Fruit fly (Drosophila melanogaster) whole organism, embryonic: ENCODE data around the gene MFS9.
A peak's percentile ranks its signal among the peaks of the same experiment; 100 is the strongest.

Source experiments
- Atf-2 ChIP-seq: fragments of 200-800 bp; sonication (Bioruptor generic); optimal IDR thresholded peaks from 2 replicates; lab custom pipeline; 2016; ENCODE audit warnings: missing biosample characterization, missing genetic modification characterization
- Awh ChIP-seq: fragments of 200-800 bp; sonication (Bioruptor generic); IDR thresholded peaks from 2 replicates; pipeline ENCODE4, ENCODE4 v1.3.6; 2022; ENCODE audit warnings: missing biosample characterization, missing genetic modification characterization
- CG1024 ChIP-seq: fragments of 200-800 bp; sonication (Bioruptor generic); IDR thresholded peaks from 2 replicates; pipeline ENCODE4 v1.3.6; 2022; ENCODE audit warnings: missing biosample characterization, missing genetic modification characterization
- CG10267 ChIP-seq: fragments of 200-800 bp; sonication (Bioruptor generic); optimal IDR thresholded peaks from 2 replicates; lab custom pipeline; 2018; ENCODE audit warnings: missing biosample characterization, mild to moderate bottlenecking, missing genetic modification characterization, moderate library complexity
- CG13123 ChIP-seq: fragments of 200-800 bp; sonication (Bioruptor generic); optimal IDR thresholded peaks from 2 replicates; lab custom pipeline; 2016; ENCODE audit warnings: missing biosample characterization, missing genetic modification characterization
- CG13424 ChIP-seq: fragments of 200-800 bp; sonication (Bioruptor generic); optimal IDR thresholded peaks from 2 replicates; lab custom pipeline; 2019; ENCODE audit warnings: missing biosample characterization, mild to moderate bottlenecking, missing genetic modification characterization, moderate library complexity
- CG14014 ChIP-seq: fragments of 200-800 bp; sonication (Bioruptor generic); IDR thresholded peaks from 2 replicates; pipeline ENCODE4 v1.3.6; 2022; ENCODE audit warnings: missing biosample characterization, missing genetic modification characterization
- CG1529 ChIP-seq: fragments of 200-800 bp; sonication (Bioruptor generic); optimal IDR thresholded peaks from 3 replicates; lab custom pipeline; 2018; ENCODE audit warnings: missing biosample characterization, missing genetic modification characterization
- CG17568 ChIP-seq: fragments of 200-800 bp; sonication (Bioruptor generic); optimal IDR thresholded peaks from 2 replicates; lab custom pipeline; 2018; ENCODE audit warnings: missing biosample characterization, mild to moderate bottlenecking, missing genetic modification characterization, moderate library complexity
- CG2202 ChIP-seq: fragments of 200-800 bp; sonication (Bioruptor generic); optimal IDR thresholded peaks from 2 replicates; lab custom pipeline; 2018; ENCODE audit warnings: missing biosample characterization, mild to moderate bottlenecking, missing genetic modification characterization
- CG2712 ChIP-seq: fragments of 200-800 bp; optimal IDR thresholded peaks from 3 replicates; lab custom pipeline; 2019; ENCODE audit warnings: missing biosample characterization, mild to moderate bottlenecking, missing genetic modification characterization, moderate library complexity
- CG30020 ChIP-seq: fragments of 200-800 bp; optimal IDR thresholded peaks from 2 replicates; lab custom pipeline; 2019; ENCODE audit warnings: missing biosample characterization, mild to moderate bottlenecking, missing genetic modification characterization, moderate library complexity
- CG31441 ChIP-seq: fragments of 200-800 bp; sonication (Bioruptor generic); IDR thresholded peaks from 2 replicates; pipeline ENCODE4 v1.3.6; 2022; ENCODE audit warnings: missing biosample characterization, missing genetic modification characterization
- CG42726 ChIP-seq: fragments of 200-800 bp; sonication (Bioruptor generic); IDR thresholded peaks from 2 replicates; pipeline ENCODE4 v1.3.6; 2022; ENCODE audit warnings: missing biosample characterization, missing genetic modification characterization; ENCODE audit not compliant: partially characterized antibody
- CG4707 ChIP-seq: fragments of 200-800 bp; sonication (Bioruptor generic); optimal IDR thresholded peaks from 2 replicates; lab custom pipeline; 2018; ENCODE audit warnings: missing biosample characterization, mild to moderate bottlenecking, missing genetic modification characterization, moderate library complexity
- CG4820 ChIP-seq: fragments of 200-800 bp; sonication (Bioruptor generic); optimal IDR thresholded peaks from 3 replicates; lab custom pipeline; 2016; ENCODE audit warnings: missing biosample characterization, missing genetic modification characterization
- CG6689 ChIP-seq: fragments of 200-800 bp; sonication (Bioruptor generic); IDR thresholded peaks from 2 replicates; pipeline ENCODE4 v1.3.6; 2022; ENCODE audit warnings: missing biosample characterization, missing genetic modification characterization
- CG6854 ChIP-seq: fragments of 200-800 bp; sonication (Bioruptor generic); optimal IDR thresholded peaks from 3 replicates; lab custom pipeline; 2017; ENCODE audit warnings: missing biosample characterization, mild to moderate bottlenecking, missing genetic modification characterization
- CG7556 ChIP-seq: fragments of 200-800 bp; sonication (Bioruptor generic); optimal IDR thresholded peaks from 2 replicates; lab custom pipeline; 2017; ENCODE audit warnings: missing biosample characterization, mild to moderate bottlenecking, missing genetic modification characterization
- CG7745 ChIP-seq: fragments of 200-800 bp; sonication (Bioruptor generic); optimal IDR thresholded peaks from 2 replicates; lab custom pipeline; 2018; ENCODE audit warnings: missing biosample characterization, mild to moderate bottlenecking, missing genetic modification characterization, moderate library complexity
- CG8359 ChIP-seq: fragments of 200-800 bp; sonication (Bioruptor generic); optimal IDR thresholded peaks from 2 replicates; lab custom pipeline; 2017; ENCODE audit warnings: missing biosample characterization, mild to moderate bottlenecking, missing genetic modification characterization, borderline replicate concordance
- CG8924 ChIP-seq: fragments of 200-800 bp; optimal IDR thresholded peaks from 3 replicates; lab custom pipeline; 2019; ENCODE audit warnings: missing biosample characterization, mild to moderate bottlenecking, missing genetic modification characterization, moderate library complexity
- Dek ChIP-seq: fragments of 200-800 bp; sonication (Bioruptor generic); optimal IDR thresholded peaks from 3 replicates; lab custom pipeline; 2019; ENCODE audit warnings: missing biosample characterization, mild to moderate bottlenecking, missing genetic modification characterization, moderate library complexity
- Fer1 ChIP-seq: fragments of 200-800 bp; sonication (Bioruptor generic); optimal IDR thresholded peaks from 2 replicates; lab custom pipeline; 2017; ENCODE audit warnings: missing biosample characterization, mild to moderate bottlenecking, missing genetic modification characterization
- Mes4 ChIP-seq: fragments of 200-800 bp; sonication (Bioruptor generic); optimal IDR thresholded peaks from 2 replicates; lab custom pipeline; 2016; ENCODE audit warnings: missing biosample characterization, missing genetic modification characterization
- Neu2 ChIP-seq: fragments of 200-800 bp; sonication (Bioruptor generic); optimal IDR thresholded peaks from 3 replicates; lab custom pipeline; 2016; ENCODE audit warnings: missing biosample characterization, missing genetic modification characterization, borderline replicate concordance
- Oaz ChIP-seq: fragments of 200-800 bp; sonication (Bioruptor generic); IDR thresholded peaks from 2 replicates; pipeline ENCODE4 v1.3.6; 2022; ENCODE audit warnings: missing biosample characterization, missing genetic modification characterization
- Ravus ChIP-seq: fragments of 200-800 bp; sonication (Bioruptor generic); IDR thresholded peaks from 2 replicates; pipeline ENCODE4 v1.3.6; 2022; ENCODE audit warnings: missing biosample characterization, missing genetic modification characterization
- Sin3A ChIP-seq: fragments of >200 bp; optimal IDR thresholded peaks from 2 replicates; lab custom pipeline; 2018
- Sox102F ChIP-seq: fragments of 200-800 bp; sonication (Bioruptor generic); optimal IDR thresholded peaks from 2 replicates; lab custom pipeline; 2018; ENCODE audit warnings: missing biosample characterization, mild to moderate bottlenecking, missing genetic modification characterization, moderate library complexity
- Xrp1 ChIP-seq: fragments of 200-800 bp; sonication (Bioruptor generic); IDR thresholded peaks from 2 replicates; pipeline ENCODE4 v1.3.6; 2022; ENCODE audit warnings: missing biosample characterization, missing genetic modification characterization
- YL-1 ChIP-seq: fragments of 200-800 bp; sonication (Bioruptor generic); optimal IDR thresholded peaks from 3 replicates; lab custom pipeline; 2017; ENCODE audit warnings: missing biosample characterization, mild to moderate bottlenecking, missing genetic modification characterization
- cg ChIP-seq: fragments of 200-800 bp; sonication (Bioruptor generic); optimal IDR thresholded peaks from 3 replicates; lab custom pipeline; 2019; ENCODE audit warnings: missing biosample characterization, mild to moderate bottlenecking, missing genetic modification characterization, moderate library complexity
- chif ChIP-seq, 2 experiments: fragments of 200-800 bp; sonication (Bioruptor generic); optimal IDR thresholded peaks; 3 replicates each; lab custom pipeline; 2016; ENCODE audit warnings: missing biosample characterization in 2 of 2, missing genetic modification characterization in 2 of 2
- dimm ChIP-seq: fragments of 200-800 bp; sonication (Bioruptor generic); IDR thresholded peaks from 2 replicates; pipeline ENCODE4 v1.3.6; 2022; ENCODE audit warnings: missing biosample characterization, missing genetic modification characterization
- eyg ChIP-seq: fragments of 200-800 bp; sonication (Bioruptor generic); optimal IDR thresholded peaks from 3 replicates; lab custom pipeline; 2016; ENCODE audit warnings: missing biosample characterization, missing genetic modification characterization
- fd102C ChIP-seq: fragments of 200-800 bp; sonication (Bioruptor generic); optimal IDR thresholded peaks from 2 replicates; lab custom pipeline; 2018; ENCODE audit warnings: missing biosample characterization, mild to moderate bottlenecking, missing genetic modification characterization, moderate library complexity
- gsb-n ChIP-seq: fragments of 200-800 bp; sonication (Bioruptor generic); optimal IDR thresholded peaks from 3 replicates; lab custom pipeline; 2018; ENCODE audit warnings: missing biosample characterization, mild to moderate bottlenecking, missing genetic modification characterization
- ham ChIP-seq: fragments of 200-800 bp; sonication (Bioruptor generic); IDR thresholded peaks from 2 replicates; pipeline ENCODE4 v1.3.6; 2022; ENCODE audit warnings: missing biosample characterization, missing genetic modification characterization
- hb ChIP-seq: fragments of 200-800 bp; sonication (Bioruptor generic); IDR thresholded peaks from 3 replicates; pipeline ENCODE4 v1.3.6; 2022; ENCODE audit warnings: missing biosample characterization, missing genetic modification characterization; ENCODE audit not compliant: partially characterized antibody
- insv ChIP-seq, 2 experiments: fragments of 200-800 bp; sonication (Bioruptor generic); optimal IDR thresholded peaks; 3 replicates each; lab custom pipeline; 2016 to 2018; ENCODE audit warnings: missing biosample characterization in 2 of 2, missing genetic modification characterization in 2 of 2
- lab ChIP-seq: fragments of 200-800 bp; sonication (Bioruptor generic); optimal IDR thresholded peaks from 3 replicates; lab custom pipeline; 2017; ENCODE audit warnings: missing biosample characterization, missing genetic modification characterization, mild to moderate bottlenecking, moderate library complexity, missing genetic modification reagents
- lola ChIP-seq, 3 experiments: fragments of >200 bp in 2 of 3; fragments of 200-800 bp in 1 of 3; sonication (Bioruptor generic) in 1 of 3; optimal IDR thresholded peaks; 2 replicates each; lab custom pipeline; 2017 to 2019; ENCODE audit warnings: missing biosample characterization in 3 of 3, missing genetic modification characterization in 3 of 3, mild to moderate bottlenecking in 1 of 3, moderate library complexity in 1 of 3
- pan ChIP-seq, 4 experiments: fragments of >200 bp in 3 of 4; fragments of 200-800 bp in 1 of 4; sonication (Bioruptor generic) in 1 of 4; optimal IDR thresholded peaks in 3 of 4; IDR thresholded peaks in 1 of 4; 2 replicates each; pipeline versions ENCODE4 v1.3.6 to Lab custom; 2017 to 2022; ENCODE audit warnings: missing biosample characterization in 2 of 4, missing genetic modification characterization in 2 of 4, mixed read lengths in 1 of 4
- ranshi ChIP-seq: fragments of 200-800 bp; sonication (Bioruptor generic); IDR thresholded peaks from 2 replicates; pipeline ENCODE4 v1.3.6; 2022; ENCODE audit warnings: missing biosample characterization, missing genetic modification characterization
- sc ChIP-seq, 3 experiments: fragments of >200 bp in 2 of 3; fragments of 200-800 bp in 1 of 3; sonication (Bioruptor generic) in 1 of 3; optimal IDR thresholded peaks; 2 replicates in 2 of 3; 3 replicates in 1 of 3; lab custom pipeline; 2017; ENCODE audit warnings: mild to moderate bottlenecking in 1 of 3, missing biosample characterization in 1 of 3, missing genetic modification characterization in 1 of 3, missing genetic modification reagents in 1 of 3
- vvl ChIP-seq: fragments of 200-800 bp; sonication (Bioruptor generic); IDR thresholded peaks from 2 replicates; pipeline ENCODE4 v1.3.6; 2022; ENCODE audit warnings: missing biosample characterization, missing genetic modification characterization

The MFS9 gene

dm6 chr3R:20542283-20543144, 30.2 kb upstream of the MFS9 start (continued):
- TF ChIP-seq fd102C, result peak; percentile 75
- TF ChIP-seq CG17568 (GFP tag; lab: Kevin White, UChicago), result peak; percentile 42
- TF ChIP-seq CG1529 (GFP tag; lab: Kevin White, UChicago), result peak; percentile 71
- TF ChIP-seq Ravus (GFP tag; lab: Robert Waterston, UW), result no peak
- peak; percentile 5 for TF ChIP-seq CG8359 (GFP tag; lab: Kevin White, UChicago)
- TF ChIP-seq CG6689 (GFP tag; lab: Robert Waterston, UW), result no peak
- TF ChIP-seq Fer1 (GFP tag; lab: Kevin White, UChicago), result peak; percentile 4
- TF ChIP-seq CG13123 (GFP tag; lab: Kevin White, UChicago), result peak; percentile 38
- TF ChIP-seq CG14014 (GFP tag; lab: Robert Waterston, UW), result peak; percentile 61; the same call in 1 of the 2 replicates
- no peak for TF ChIP-seq Sin3A (lab: Kevin White, UChicago)
- peak; percentile 39 for TF ChIP-seq CG8924 (tag; lab: Kevin White, UChicago)
- TF ChIP-seq dimm (GFP tag; lab: Robert Waterston, UW), result 0 out of 2 replicates have a peak, but pooled peaks have one; percentile 27
- no peak for TF ChIP-seq CG42726
- peak; percentile 20 for TF ChIP-seq CG10267 (tag; lab: Kevin White, UChicago)
- no peak for TF ChIP-seq sc (optimal IDR thresholded peaks at IDR 0.05; lab: Kevin White, UChicago)
- TF ChIP-seq sc (GFP tag; optimal IDR thresholded peaks at IDR 0.05; lab: Kevin White, UChicago), result peak; percentile 14
- no peak for TF ChIP-seq vvl (GFP tag; lab: Robert Waterston, UW)
- TF ChIP-seq ham (GFP tag; lab: Robert Waterston, UW), result no peak
- TF ChIP-seq Neu2 (GFP tag; lab: Kevin White, UChicago), result no peak
- TF ChIP-seq CG4707 (GFP tag; lab: Kevin White, UChicago), result peak; percentile 60
- no peak for TF ChIP-seq CG4820 (GFP tag; lab: Kevin White, UChicago)
- no peak for TF ChIP-seq cg
- no peak; the same call in 1 of the 2 replicates for TF ChIP-seq CG31441 (GFP tag; lab: Robert Waterston, UW)
- no peak for TF ChIP-seq ranshi (GFP tag; lab: Robert Waterston, UW)
- peak; percentile 7 for TF ChIP-seq lab
- TF ChIP-seq Awh, result peak; percentile 74
- peak; percentile 68 for TF ChIP-seq gsb-n (tag; lab: Kevin White, UChicago)
- peak in 1 of 2 experiments; percentile 32 for TF ChIP-seq insv (GFP tag; optimal IDR thresholded peaks at IDR 0.05; lab: Kevin White, UChicago)
- peak; percentile 13 for TF ChIP-seq CG6854 (GFP tag; lab: Kevin White, UChicago)
- no peak for TF ChIP-seq CG1024
- peak; percentile 75 for TF ChIP-seq CG7745
- no peak for TF ChIP-seq CG30020 (tag; lab: Kevin White, UChicago)
- TF ChIP-seq CG13424 (tag; lab: Kevin White, UChicago), result peak; percentile 37
- TF ChIP-seq lola (GFP tag; optimal IDR thresholded peaks at IDR 0.05; lab: Kevin White, UChicago), result peak in 1 of 3 experiments; percentile 58
- peak; percentile 19 for TF ChIP-seq YL-1 (GFP tag; lab: Kevin White, UChicago)
- TF ChIP-seq Xrp1 (GFP tag; lab: Robert Waterston, UW), result peak; percentile 74
- peak; percentile 56 for TF ChIP-seq CG7556
- no peak for TF ChIP-seq Oaz
- no peak for TF ChIP-seq eyg (GFP tag; lab: Kevin White, UChicago)
- peak; percentile 20 for TF ChIP-seq Atf-2 (GFP tag; lab: Kevin White, UChicago)
- TF ChIP-seq CG2202 (tag; lab: Kevin White, UChicago), result peak; percentile 77
- TF ChIP-seq Dek (tag; lab: Kevin White, UChicago), result peak; percentile 15
- TF ChIP-seq Mes4, result peak; percentile 18
- no peak for TF ChIP-seq pan (optimal IDR thresholded peaks at IDR 0.05; lab: Kevin White, UChicago)
- no peak for TF ChIP-seq pan (GFP tag; optimal IDR thresholded peaks at IDR 0.05 in 1 of 2, IDR thresholded peaks at IDR 0.05 in 1 of 2)
- peak; percentile 33 for TF ChIP-seq Sox102F
- peak; percentile 14 to 46 for TF ChIP-seq chif (GFP tag; optimal IDR thresholded peaks at IDR 0.05; lab: Kevin White, UChicago)
- TF ChIP-seq CG2712, result peak; percentile 67
- no peak for TF ChIP-seq hb (GFP tag; lab: Robert Waterston, UW)
